Fruit fly (Drosophila melanogaster): Measurements from ENCODE around the gene CG43134.

CG43134 gene

DNA sequence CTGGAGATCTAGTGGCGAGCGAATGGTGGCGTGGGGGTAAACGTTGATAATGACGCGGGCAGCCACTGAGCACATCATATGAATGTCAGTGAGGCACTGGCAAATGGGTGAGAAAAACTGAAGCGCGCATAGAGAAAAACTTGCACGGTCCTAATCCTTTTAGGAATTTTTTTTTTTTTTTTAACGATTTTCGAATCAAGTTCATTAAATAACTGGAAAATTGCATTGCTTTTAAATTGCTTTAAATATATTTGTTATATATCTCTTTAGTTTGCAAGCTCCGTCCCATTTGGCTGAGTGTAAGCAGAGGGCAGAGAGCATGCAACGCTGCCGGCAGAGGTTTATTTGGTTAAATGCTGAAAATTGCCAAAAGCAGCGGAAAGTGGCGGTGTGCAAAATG, 49.6 kb upstream of the CG43134 start (continued):
- TF ChIP-seq spab (GFP tag; optimal IDR thresholded peaks at IDR 0.05), result peak; percentile 60
- peak; percentile 35; the same call in 1 of the 2 replicates for TF ChIP-seq Gug (GFP tag; IDR thresholded peaks at IDR 0.05)
- peak; percentile 30 for TF ChIP-seq vri (GFP tag; optimal IDR thresholded peaks at IDR 0.05)
- peak; percentile 80 for TF ChIP-seq Eip78C (GFP tag)
- TF ChIP-seq acj6 (GFP tag; optimal IDR thresholded peaks at IDR 0.05), result peak; percentile 80
- TF ChIP-seq CG8119 (GFP tag; IDR thresholded peaks at IDR 0.05), result peak; percentile 74
- TF ChIP-seq esn (GFP tag; optimal IDR thresholded peaks at IDR 0.05), result peak; percentile 66
- peak; percentile 67 for TF ChIP-seq topi (GFP tag; optimal IDR thresholded peaks at IDR 0.05)
- peak; percentile 45; the same call in 1 of the 2 replicates for TF ChIP-seq CG11294 (GFP tag; IDR thresholded peaks at IDR 0.05)
- no peak for TF ChIP-seq Hr38 (GFP tag; optimal IDR thresholded peaks at IDR 0.05)
- peak; percentile 47 for TF ChIP-seq CG11902 (GFP tag; optimal IDR thresholded peaks at IDR 0.05)
- TF ChIP-seq CG32006 (GFP tag; optimal IDR thresholded peaks at IDR 0.05), result peak; percentile 72
- peak; percentile 44 for TF ChIP-seq dsx (GFP tag; optimal IDR thresholded peaks at IDR 0.05; ENCODE audit: poor library complexity, severe bottlenecking)
- peak; percentile 70 for TF ChIP-seq fd59A (GFP tag; optimal IDR thresholded peaks at IDR 0.05)
- peak; percentile 21 for TF ChIP-seq Ets21C (GFP tag; optimal IDR thresholded peaks at IDR 0.05)

DNA sequence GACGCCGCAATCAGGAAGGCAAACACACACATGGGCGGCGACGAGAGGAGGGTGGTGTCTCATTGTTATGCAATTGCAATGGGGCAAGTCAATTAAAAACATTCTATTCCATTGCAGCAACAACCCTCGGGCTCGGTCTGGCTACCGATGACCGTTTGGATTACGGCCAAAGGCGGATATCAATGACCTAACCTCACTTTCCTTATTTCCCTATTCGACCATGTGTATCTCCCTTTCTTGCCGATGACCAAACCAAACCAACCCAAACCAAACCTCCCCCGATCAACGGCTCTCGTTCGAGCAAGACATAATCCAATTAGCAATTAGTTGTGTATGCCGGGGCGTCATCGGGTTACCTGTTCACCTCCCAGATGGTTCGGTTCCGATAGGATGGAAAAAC, 48.3 kb upstream of the CG43134 start:
- TF ChIP-seq CG6792 (GFP tag; optimal IDR thresholded peaks at IDR 0.05) (no peak), net (GFP tag; optimal IDR thresholded peaks at IDR 0.05) (no peak), eg (GFP tag; IDR thresholded peaks at IDR 0.05) (no peak), Hr38 (GFP tag; optimal IDR thresholded peaks at IDR 0.05) (no peak), salr (GFP tag; optimal IDR thresholded peaks at IDR 0.05) (no peak), pdm3 (GFP tag; optimal IDR thresholded peaks at IDR 0.05) (no peak), vri (GFP tag; optimal IDR thresholded peaks at IDR 0.05) (no peak), CG34406 (GFP tag; optimal IDR thresholded peaks at IDR 0.05) (no peak), CG11294 (GFP tag; IDR thresholded peaks at IDR 0.05) (no peak), CG32006 (GFP tag; optimal IDR thresholded peaks at IDR 0.05) (no peak), Smox (GFP tag; optimal IDR thresholded peaks at IDR 0.05) (no peak), Ets96B (tag; optimal IDR thresholded peaks at IDR 0.05) (no peak), Sox14 (GFP tag; optimal IDR thresholded peaks at IDR 0.05) (no peak), CG7368 (GFP tag; optimal IDR thresholded peaks at IDR 0.05) (no peak), Hr4 (GFP tag; optimal IDR thresholded peaks at IDR 0.05) (no peak), OdsH (GFP tag; optimal IDR thresholded peaks at IDR 0.05) (no peak), CG9139 (GFP tag; optimal IDR thresholded peaks at IDR 0.05) (no peak), Lpt (GFP tag; optimal IDR thresholded peaks at IDR 0.05) (no peak), Eip78C (GFP tag) (no peak), topi (GFP tag; optimal IDR thresholded peaks at IDR 0.05) (no peak)

DNA sequence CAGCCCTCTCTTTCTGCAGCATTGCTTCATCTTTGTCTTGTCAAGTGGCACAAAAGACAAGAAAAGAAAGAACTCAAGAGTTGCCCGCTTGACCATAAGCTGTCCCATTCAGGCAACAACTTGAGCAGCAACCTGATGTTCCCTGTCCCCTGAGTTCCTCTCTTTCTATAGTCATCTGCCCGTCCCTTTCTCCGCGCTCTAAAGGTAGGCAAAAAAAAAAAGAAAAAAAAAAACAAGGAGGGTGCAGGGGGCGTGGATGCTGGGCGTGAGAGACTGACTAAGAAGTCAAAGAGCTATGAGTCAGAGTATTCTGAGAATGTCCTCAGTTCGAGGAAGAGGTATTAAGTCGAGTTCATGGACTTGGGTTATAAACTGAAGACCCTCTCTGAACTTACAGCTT, 46.5 kb upstream of the CG43134 start:
- TF ChIP-seq ss (GFP tag; optimal IDR thresholded peaks at IDR 0.05) (peak; percentile 51 to 56), CG8632 (GFP tag; optimal IDR thresholded peaks at IDR 0.05) (no peak), Sox15 (GFP tag; optimal IDR thresholded peaks at IDR 0.05) (no peak), CG10631 (GFP tag; optimal IDR thresholded peaks at IDR 0.05) (no peak), CG8119 (GFP tag; IDR thresholded peaks at IDR 0.05) (no peak), CG9139 (GFP tag; optimal IDR thresholded peaks at IDR 0.05) (peak; percentile 45), achi (GFP tag; optimal IDR thresholded peaks at IDR 0.05) (no peak), Blimp-1 (GFP tag; optimal IDR thresholded peaks at IDR 0.05) (no peak), CG11902 (GFP tag; optimal IDR thresholded peaks at IDR 0.05) (no peak), CG6276 (GFP tag; optimal IDR thresholded peaks at IDR 0.05) (no peak), fd85E (GFP tag; optimal IDR thresholded peaks at IDR 0.05) (no peak), CG6792 (GFP tag; optimal IDR thresholded peaks at IDR 0.05) (no peak), CG3032 (tag; optimal IDR thresholded peaks at IDR 0.05) (peak; percentile 20), CG11294 (GFP tag; IDR thresholded peaks at IDR 0.05) (no peak), vri (GFP tag; optimal IDR thresholded peaks at IDR 0.05) (no peak), salr (GFP tag; optimal IDR thresholded peaks at IDR 0.05) (no peak), esn (GFP tag; optimal IDR thresholded peaks at IDR 0.05) (no peak), fd59A (GFP tag; optimal IDR thresholded peaks at IDR 0.05) (peak; percentile 21), CG4318 (GFP tag; optimal IDR thresholded peaks at IDR 0.05) (no peak), CG8319 (GFP tag; optimal IDR thresholded peaks at IDR 0.05) (no peak), acj6 (GFP tag; optimal IDR thresholded peaks at IDR 0.05) (no peak), CG6163 (GFP tag; IDR thresholded peaks at IDR 0.05) (peak; percentile 25; the same call in 1 of the 3 replicates), Lpt (GFP tag; optimal IDR thresholded peaks at IDR 0.05) (peak; percentile 11), lz (GFP tag; optimal IDR thresholded peaks at IDR 0.05) (no peak), Eip75B (GFP tag; optimal IDR thresholded peaks at IDR 0.05) (peak; percentile 24), CG6854 (GFP tag; optimal IDR thresholded peaks at IDR 0.05) (no peak), Hr39 (GFP tag; optimal IDR thresholded peaks at IDR 0.05) (no peak), CG15336 (GFP tag; IDR thresholded peaks at IDR 0.05) (no peak), CG6808 (GFP tag; optimal IDR thresholded peaks at IDR 0.05) (peak; percentile 61), Hr38 (GFP tag; optimal IDR thresholded peaks at IDR 0.05) (no peak)
